Worm (Caenorhabditis elegans) whole organism, late embryonic: ENCODE data around the gene F39G3.3.

ENCODE experiments used
- C08G9.2 ChIP-seq: sonication (generic microtip); optimal IDR thresholded peaks from 2 replicates; lab custom pipeline; 2016; ENCODE audit warnings: mild to moderate bottlenecking, missing genetic modification characterization, moderate library complexity, missing compliant biosample characterization
- C38D4.7 ChIP-seq: fragments of 200-800 bp; sonication (Bioruptor generic); optimal IDR thresholded peaks from 2 replicates; lab custom pipeline; 2018; ENCODE audit warnings: mild to moderate bottlenecking, missing genetic modification characterization, moderate library complexity, missing compliant biosample characterization
- T23F11.4 ChIP-seq: fragments of 200-800 bp; sonication (Bioruptor generic); optimal IDR thresholded peaks from 2 replicates; lab custom pipeline; 2018; ENCODE audit warnings: mild to moderate bottlenecking, missing genetic modification characterization, missing compliant biosample characterization
- Y22D7AL.16 ChIP-seq: sonication (generic microtip); optimal IDR thresholded peaks from 2 replicates; lab custom pipeline; 2016; ENCODE audit warnings: missing genetic modification characterization, missing compliant biosample characterization
- ama-1 ChIP-seq: fragments of 150-350 bp; optimal IDR thresholded peaks from 2 replicates; lab custom pipeline; 2014
- ceh-18 ChIP-seq: sonication (generic microtip); optimal IDR thresholded peaks from 2 replicates; lab custom pipeline; 2016; ENCODE audit warnings: missing genetic modification characterization, missing compliant biosample characterization
- ceh-2 ChIP-seq: sonication (generic microtip); optimal IDR thresholded peaks from 2 replicates; lab custom pipeline; 2016; ENCODE audit warnings: missing genotype, missing genetic modification characterization, missing compliant biosample characterization
- ceh-22 ChIP-seq: sonication (generic microtip); optimal IDR thresholded peaks from 2 replicates; lab custom pipeline; 2017; ENCODE audit warnings: missing biosample characterization, missing genetic modification characterization
- ceh-24 ChIP-seq: sonication (generic microtip); optimal IDR thresholded peaks from 2 replicates; lab custom pipeline; 2016; ENCODE audit warnings: mild to moderate bottlenecking, missing genetic modification characterization, missing compliant biosample characterization
- ceh-30 ChIP-seq: fragments of 150-350 bp; optimal IDR thresholded peaks from 2 replicates; lab custom pipeline; 2014; ENCODE audit warnings: missing biosample characterization, missing genetic modification characterization
- ceh-31 ChIP-seq: sonication (generic microtip); optimal IDR thresholded peaks from 2 replicates; lab custom pipeline; 2016; ENCODE audit warnings: missing genetic modification characterization, missing compliant biosample characterization
- ceh-45 ChIP-seq: fragments of 200-800 bp; sonication (Bioruptor generic); IDR thresholded peaks from 2 replicates; pipeline ENCODE4 v1.3.6; 2022; ENCODE audit warnings: missing genetic modification reagents, missing genetic modification characterization, missing compliant biosample characterization
- ceh-48 ChIP-seq: sonication (generic microtip); optimal IDR thresholded peaks from 2 replicates; lab custom pipeline; 2016; ENCODE audit warnings: missing genetic modification characterization, inconsistent platforms, missing compliant biosample characterization
- ceh-6 ChIP-seq: fragments of 200-800 bp; sonication (Bioruptor generic); optimal IDR thresholded peaks from 2 replicates; lab custom pipeline; 2018; ENCODE audit warnings: mild to moderate bottlenecking, missing genetic modification characterization, missing compliant biosample characterization
- ceh-9 ChIP-seq: sonication (generic microtip); optimal IDR thresholded peaks from 2 replicates; lab custom pipeline; 2016; ENCODE audit warnings: mild to moderate bottlenecking, missing genetic modification characterization, inconsistent platforms, missing compliant biosample characterization
- che-1 ChIP-seq: sonication (generic microtip); optimal IDR thresholded peaks from 2 replicates; lab custom pipeline; 2016; ENCODE audit warnings: mild to moderate bottlenecking, missing genetic modification characterization, missing compliant biosample characterization
- dve-1 ChIP-seq: sonication (generic microtip); optimal IDR thresholded peaks from 2 replicates; lab custom pipeline; 2017; ENCODE audit warnings: antibody characterized with exemption, mild to moderate bottlenecking, missing genetic modification characterization, missing compliant biosample characterization
- elt-2 ChIP-seq: sonication (generic microtip); optimal IDR thresholded peaks from 2 replicates; lab custom pipeline; 2016; ENCODE audit warnings: missing genetic modification reagents, missing genetic modification characterization, missing compliant biosample characterization
- ets-4 ChIP-seq: sonication (generic microtip); optimal IDR thresholded peaks from 2 replicates; lab custom pipeline; 2016; ENCODE audit warnings: missing genetic modification characterization, missing compliant biosample characterization
- fax-1 ChIP-seq: sonication (generic microtip); optimal IDR thresholded peaks from 2 replicates; lab custom pipeline; 2016; ENCODE audit warnings: missing genotype, missing genetic modification characterization, missing compliant biosample characterization
- fkh-6 ChIP-seq: sonication (generic microtip); optimal IDR thresholded peaks from 2 replicates; lab custom pipeline; 2016; ENCODE audit warnings: missing genetic modification characterization, missing compliant biosample characterization
- hlh-13 ChIP-seq: fragments of 200-800 bp; sonication (Bioruptor generic); optimal IDR thresholded peaks from 2 replicates; lab custom pipeline; 2018; ENCODE audit warnings: mild to moderate bottlenecking, missing genetic modification characterization, missing compliant biosample characterization
- hlh-15 ChIP-seq: sonication (generic microtip); optimal IDR thresholded peaks from 2 replicates; lab custom pipeline; 2016; ENCODE audit warnings: missing genetic modification characterization, missing compliant biosample characterization
- hlh-30 ChIP-seq: sonication (generic microtip); optimal IDR thresholded peaks from 2 replicates; lab custom pipeline; 2017; ENCODE audit warnings: antibody characterized with exemption, missing genetic modification characterization, missing compliant biosample characterization; ENCODE audit not compliant: insufficient read depth
- hlh-8 ChIP-seq: sonication (generic microtip); optimal IDR thresholded peaks from 2 replicates; lab custom pipeline; 2016; ENCODE audit warnings: missing genotype, missing genetic modification characterization, missing compliant biosample characterization
- mec-3 ChIP-seq: sonication (generic microtip); optimal IDR thresholded peaks from 2 replicates; lab custom pipeline; 2016; ENCODE audit warnings: borderline replicate concordance, missing genetic modification characterization, missing compliant biosample characterization
- nfya-1 ChIP-seq: sonication (generic microtip); optimal IDR thresholded peaks from 2 replicates; lab custom pipeline; 2017; ENCODE audit warnings: missing genetic modification characterization, mild to moderate bottlenecking, missing compliant biosample characterization, antibody characterized with exemption, moderate library complexity
- nhr-11 ChIP-seq: fragments of 150-350 bp; optimal IDR thresholded peaks from 2 replicates; lab custom pipeline; 2014; ENCODE audit warnings: missing biosample characterization, missing genetic modification characterization
- pag-3 ChIP-seq: sonication (generic microtip); optimal IDR thresholded peaks from 2 replicates; lab custom pipeline; 2016; ENCODE audit warnings: missing compliant biosample characterization, missing genetic modification characterization, borderline replicate concordance
- pat-9 ChIP-seq: fragments of 200-800 bp; sonication (Bioruptor generic); optimal IDR thresholded peaks from 2 replicates; lab custom pipeline; 2018; ENCODE audit warnings: mild to moderate bottlenecking, missing genetic modification characterization, moderate library complexity, missing compliant biosample characterization
- pax-1 ChIP-seq: fragments of 150-350 bp; optimal IDR thresholded peaks from 2 replicates; lab custom pipeline; 2014; ENCODE audit warnings: missing biosample characterization, missing genetic modification characterization
- pros-1 ChIP-seq: fragments of 150-350 bp; optimal IDR thresholded peaks from 2 replicates; lab custom pipeline; 2014; ENCODE audit warnings: missing biosample characterization, missing genetic modification reagents, missing genetic modification characterization
- rnt-1 ChIP-seq: sonication (generic microtip); optimal IDR thresholded peaks from 2 replicates; lab custom pipeline; 2016; ENCODE audit warnings: missing genetic modification characterization, missing compliant biosample characterization
- sdc-2 ChIP-seq: sonication (generic microtip); optimal IDR thresholded peaks from 2 replicates; lab custom pipeline; 2016; ENCODE audit warnings: missing genotype, missing genetic modification characterization, missing compliant biosample characterization
- sox-2 ChIP-seq: fragments of 200-800 bp; sonication (Bioruptor generic); IDR thresholded peaks from 2 replicates; pipeline ENCODE4 v1.3.6; 2022; ENCODE audit warnings: missing genetic modification reagents, missing genetic modification characterization, missing compliant biosample characterization
- tbx-2 ChIP-seq: sonication (generic microtip); optimal IDR thresholded peaks from 2 replicates; lab custom pipeline; 2016; ENCODE audit warnings: missing genetic modification characterization, missing compliant biosample characterization
- unc-42 ChIP-seq: sonication (generic microtip); optimal IDR thresholded peaks from 2 replicates; lab custom pipeline; 2016; ENCODE audit warnings: missing genotype, missing genetic modification characterization, missing compliant biosample characterization
- unc-55 ChIP-seq: sonication (generic microtip); optimal IDR thresholded peaks from 2 replicates; lab custom pipeline; 2017; ENCODE audit warnings: missing biosample characterization, missing genetic modification reagents, missing genetic modification characterization
- zip-5 ChIP-seq: sonication (generic microtip); optimal IDR thresholded peaks from 2 replicates; lab custom pipeline; 2016; ENCODE audit warnings: missing genetic modification characterization, missing compliant biosample characterization

The F39G3.3 gene

DNA sequence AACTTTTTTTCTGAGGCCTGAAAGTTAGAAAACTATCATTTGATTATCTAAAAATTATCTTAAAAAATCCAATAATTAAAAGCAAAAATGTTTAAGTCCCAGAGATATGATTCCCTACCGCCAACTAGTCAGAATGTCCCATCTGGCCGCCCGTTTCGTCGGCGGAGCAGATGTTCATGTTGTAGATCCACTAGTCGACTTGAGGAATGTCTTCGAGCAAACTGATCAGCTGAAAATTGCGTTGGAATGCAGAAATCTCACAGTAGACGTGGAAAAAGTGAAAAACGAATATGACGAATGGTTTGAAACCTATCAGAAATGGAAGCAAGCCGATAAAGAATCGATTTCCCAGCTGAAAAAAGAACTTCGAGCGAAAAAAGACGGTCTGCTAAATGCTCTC, 42.5 kb upstream of the F39G3.3 start, which contains the start of gene K03B4.1:
K03B4.1 (plus strand) TSS at position 97 of the 400 bp plus-strand sequence.
- TF ChIP-seq elt-2 (no peak), unc-42 (tag; lab: Kevin White, UChicago) (no peak), T23F11.4 (no peak), dve-1 (tag; lab: Kevin White, UChicago) (no peak), ceh-48 (tag; lab: Kevin White, UChicago) (no peak), zip-5 (tag; lab: Kevin White, UChicago) (no peak), mec-3 (tag; lab: Kevin White, UChicago) (no peak), unc-55 (no peak), ceh-30 (no peak), hlh-13 (no peak), hlh-8 (no peak), ets-4 (tag; lab: Kevin White, UChicago) (no peak), C08G9.2 (tag; lab: Kevin White, UChicago) (no peak), fax-1 (tag; lab: Kevin White, UChicago) (no peak), tbx-2 (tag; lab: Kevin White, UChicago) (no peak)
- TF ChIP-seq, all 69 proteins: peak for 0

DNA sequence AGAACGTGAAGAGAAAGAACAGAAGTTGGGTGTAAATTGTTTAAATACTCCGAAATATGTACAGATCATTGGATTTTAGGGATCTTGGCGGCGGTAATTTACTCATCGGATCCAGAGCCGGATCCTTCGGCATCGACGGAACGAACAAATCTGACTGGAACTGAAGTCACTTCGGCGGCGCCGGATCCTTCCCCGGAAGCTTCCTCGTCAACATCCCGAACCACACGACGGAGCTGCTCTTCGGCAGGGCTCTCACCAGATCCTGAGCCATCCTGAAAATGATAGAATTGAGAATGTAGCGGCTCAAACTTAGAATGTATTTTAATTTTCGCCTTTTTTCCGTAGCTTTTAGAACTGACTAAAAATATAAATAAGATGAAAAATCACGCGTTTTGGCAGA, 40.1 kb upstream of the F39G3.3 start:
- TF ChIP-seq zip-5 (tag; lab: Kevin White, UChicago) (no peak), C38D4.7 (GFP tag; lab: Kevin White, UChicago) (no peak), ama-1 (lab: Kevin White, UChicago) (no peak), fkh-6 (no peak), tbx-2 (tag; lab: Kevin White, UChicago) (no peak), C08G9.2 (tag; lab: Kevin White, UChicago) (no peak), hlh-8 (no peak), sdc-2 (tag; lab: Kevin White, UChicago) (no peak), ceh-9 (tag; lab: Kevin White, UChicago) (no peak)

ce11 chrV:4692382-4693281, 39.1 kb upstream of the F39G3.3 start, which contains the start of gene cpg-8:
TSS of gene cpg-8 (minus strand) at chrV:4692432.
- TF ChIP-seq hlh-8 (no peak), hlh-15 (tag; lab: Kevin White, UChicago) (no peak), che-1 (tag; lab: Kevin White, UChicago) (no peak), ceh-6 (GFP tag; lab: Kevin White, UChicago) (no peak), ceh-30 (no peak), pros-1 (tag; lab: Kevin White, UChicago) (no peak), pax-1 (tag; lab: Kevin White, UChicago) (no peak), hlh-30 (tag; lab: Kevin White, UChicago) (no peak), dve-1 (tag; lab: Kevin White, UChicago) (no peak), ceh-9 (tag; lab: Kevin White, UChicago) (no peak), nfya-1 (tag; lab: Kevin White, UChicago) (no peak), ceh-22 (tag; lab: Kevin White, UChicago) (no peak), ceh-18 (tag; lab: Kevin White, UChicago) (no peak), rnt-1 (tag; lab: Kevin White, UChicago) (no peak), ceh-2 (tag; lab: Kevin White, UChicago) (no peak)
- TF ChIP-seq, all 69 proteins: peak for 0

ce11 chrV:4693282-4693588, 38.5 kb upstream of the F39G3.3 start:
- TF ChIP-seq hlh-8 (no peak), nhr-11 (tag; lab: Kevin White, UChicago) (no peak), sdc-2 (tag; lab: Kevin White, UChicago) (no peak), pat-9 (tag; lab: Kevin White, UChicago) (no peak), Y22D7AL.16 (no peak), ceh-45 (no peak), sox-2 (GFP tag; lab: Robert Waterston, UW) (no peak), ceh-31 (tag; lab: Kevin White, UChicago) (no peak), rnt-1 (tag; lab: Kevin White, UChicago) (no peak), ama-1 (lab: Kevin White, UChicago) (no peak), pag-3 (tag; lab: Kevin White, UChicago) (no peak), ceh-24 (tag; lab: Kevin White, UChicago) (no peak)
